Fruit fly (Drosophila melanogaster): ENCODE data around the gene RpS21.
A peak's percentile ranks its signal among the peaks of the same experiment; 100 is the strongest.

RpS21 gene

dm6 chr2L:2855773-2856615, at the start of gene RpS21, which contains the start of gene CG3104 (continued):
- TF ChIP-seq esg (GFP tag; conservative IDR thresholded peaks at IDR 0.05) (peak; percentile 29; the same call in 1 of the 2 replicates), seq (GFP tag; IDR thresholded peaks at IDR 0.05) (no peak), hbn (GFP tag; IDR thresholded peaks at IDR 0.05; ENCODE audit: partially characterized antibody) (no peak), dati (GFP tag; IDR thresholded peaks at IDR 0.05) (peak; percentile 75), da (GFP tag; optimal IDR thresholded peaks at IDR 0.05) (peak; percentile 84), CG32772 (GFP tag; IDR thresholded peaks at IDR 0.05) (peak; percentile 88), sisA (GFP tag; IDR thresholded peaks at IDR 0.05) (peak; percentile 90), Dek (tag; optimal IDR thresholded peaks at IDR 0.05) (peak; percentile 71), bbx (GFP tag; IDR thresholded peaks at IDR 0.05; ENCODE audit: partially characterized antibody) (0 out of 2 replicates have a peak, but pooled peaks have one; percentile 22), CG34224 (GFP tag; IDR thresholded peaks at IDR 0.05; ENCODE audit: partially characterized antibody) (no peak; the same call in 2 of the 3 replicates), CG12299 (tag; optimal IDR thresholded peaks at IDR 0.05) (peak; percentile 44), ranshi (GFP tag; IDR thresholded peaks at IDR 0.05) (peak; percentile 96), CG8478 (optimal IDR thresholded peaks at IDR 0.05) (no peak), CG12236 (GFP tag; optimal IDR thresholded peaks at IDR 0.05) (peak; percentile 59), CG18764 (GFP tag; optimal IDR thresholded peaks at IDR 0.05) (peak; percentile 82), CG30020 (tag; optimal IDR thresholded peaks at IDR 0.05) (peak; percentile 60), pan (optimal IDR thresholded peaks at IDR 0.05) (no peak), pan (GFP tag; optimal IDR thresholded peaks at IDR 0.05 in 1 of 2, IDR thresholded peaks at IDR 0.05 in 1 of 2) (peak in 1 of 2 experiments; percentile 85), her (GFP tag; optimal IDR thresholded peaks at IDR 0.05) (peak; percentile 80), CG18011 (GFP tag; optimal IDR thresholded peaks at IDR 0.05) (peak; percentile 34), hb (GFP tag; IDR thresholded peaks at IDR 0.05; ENCODE audit: partially characterized antibody) (no peak), ken (GFP tag; IDR thresholded peaks at IDR 0.05) (peak; percentile 95), CG11695 (GFP tag; IDR thresholded peaks at IDR 0.05) (no peak), D19A (tag; optimal IDR thresholded peaks at IDR 0.05) (peak; percentile 92), nom (GFP tag; optimal IDR thresholded peaks at IDR 0.05) (peak; percentile 83), Ets97D (GFP tag; optimal IDR thresholded peaks at IDR 0.05) (peak; percentile 98), CG14965 (GFP tag; optimal IDR thresholded peaks at IDR 0.05; ENCODE audit: borderline replicate concordance) (no peak), Atf6 (GFP tag; IDR thresholded peaks at IDR 0.05) (peak; percentile 82), nau (GFP tag; optimal IDR thresholded peaks at IDR 0.05) (peak; percentile 75), CG4424 (GFP tag; optimal IDR thresholded peaks at IDR 0.05) (peak; percentile 84), lbe (GFP tag; optimal IDR thresholded peaks at IDR 0.05) (peak; percentile 58), gem (tag; optimal IDR thresholded peaks at IDR 0.05) (peak; percentile 61), tin (GFP tag; optimal IDR thresholded peaks at IDR 0.05) (peak; percentile 85), CG13424 (tag; optimal IDR thresholded peaks at IDR 0.05) (peak; percentile 79), Hr51 (GFP tag; optimal IDR thresholded peaks at IDR 0.05) (peak; percentile 53 to 83), cato (GFP tag; optimal IDR thresholded peaks at IDR 0.05; ENCODE audit: borderline replicate concordance) (no peak), Dll (GFP tag; IDR thresholded peaks at IDR 0.05; ENCODE audit: partially characterized antibody) (0 out of 4 replicates have a peak, but pooled peaks have one; percentile 31), HLH54F (GFP tag; optimal IDR thresholded peaks at IDR 0.05) (peak; percentile 88), CG2120 (GFP tag; optimal IDR thresholded peaks at IDR 0.05) (peak; percentile 73), CG12744 (GFP tag; optimal IDR thresholded peaks at IDR 0.05) (peak; percentile 71), unc-4 (GFP tag; IDR thresholded peaks at IDR 0.05; ENCODE audit: partially characterized antibody) (no peak), slp2 (GFP tag; optimal IDR thresholded peaks at IDR 0.05) (peak; percentile 77), Fer2 (tag; optimal IDR thresholded peaks at IDR 0.05) (peak; percentile 74), Hmx (GFP tag; optimal IDR thresholded peaks at IDR 0.05) (no peak), schlank (tag; optimal IDR thresholded peaks at IDR 0.05) (peak; percentile 83), Sry-β (GFP tag; optimal IDR thresholded peaks at IDR 0.05) (peak; percentile 30), yki (optimal IDR thresholded peaks at IDR 0.05) (no peak), CG9876 (GFP tag; optimal IDR thresholded peaks at IDR 0.05) (peak; percentile 93), HHEX (GFP tag; optimal IDR thresholded peaks at IDR 0.05) (peak; percentile 93)

All from whole organism, embryonic.